Fruit fly (Drosophila melanogaster): Measurements from ENCODE around the gene CG10096.

The CG10096 gene

DNA sequence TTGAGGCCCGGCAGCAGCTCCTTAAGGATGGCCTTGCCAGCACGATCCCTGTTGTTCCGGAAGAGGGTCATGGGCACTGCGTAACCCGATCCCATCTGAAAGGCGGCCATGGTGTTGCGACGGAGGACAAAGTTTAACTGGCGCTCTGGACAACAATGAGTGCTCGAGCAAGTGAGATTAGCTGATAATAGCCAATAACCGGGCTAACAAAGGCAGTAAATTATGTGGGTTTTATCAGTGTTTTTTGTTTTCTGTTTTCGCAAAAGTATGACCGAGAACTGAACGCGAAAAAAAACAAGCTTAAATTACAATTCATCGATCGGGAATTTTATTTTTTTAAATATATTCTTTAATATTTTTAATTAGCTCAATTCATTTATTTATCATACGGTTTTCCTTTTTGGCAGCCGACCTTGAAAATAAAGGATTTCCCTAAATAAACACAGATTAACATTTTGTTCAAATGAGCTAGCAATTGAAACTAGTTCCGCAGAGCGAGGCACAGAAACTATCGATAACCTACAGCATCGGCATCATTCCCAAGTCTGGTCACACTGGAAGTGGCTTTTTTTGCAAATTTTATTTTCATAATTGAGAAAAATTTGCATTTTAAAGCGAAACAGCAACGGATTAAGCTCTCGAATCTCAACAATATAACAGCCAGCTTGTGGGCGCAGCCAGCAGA, 17.6 kb upstream of the CG10096 start, which contains the start of the genes Dip-C and pps (continued):
- TF ChIP-seq HLHmδ (GFP tag; optimal IDR thresholded peaks at IDR 0.05), result no peak
- TF ChIP-seq Ssrp (tag; optimal IDR thresholded peaks at IDR 0.05), result no peak
- TF ChIP-seq gro (GFP tag; optimal IDR thresholded peaks at IDR 0.05), result no peak
- no peak for TF ChIP-seq CG13424 (tag; optimal IDR thresholded peaks at IDR 0.05)
- no peak for TF ChIP-seq mam (GFP tag; optimal IDR thresholded peaks at IDR 0.05)
- TF ChIP-seq CG7271 (tag; optimal IDR thresholded peaks at IDR 0.05), result no peak
- no peak for TF ChIP-seq pan (optimal IDR thresholded peaks at IDR 0.05)
- peak in 1 of 2 experiments; percentile 9 for TF ChIP-seq pan (GFP tag; optimal IDR thresholded peaks at IDR 0.05 in 1 of 2, IDR thresholded peaks at IDR 0.05 in 1 of 2)
- no peak for TF ChIP-seq lbe (GFP tag; optimal IDR thresholded peaks at IDR 0.05)
- TF ChIP-seq Dad (GFP tag; optimal IDR thresholded peaks at IDR 0.05), result no peak
- TF ChIP-seq CG12071 (GFP tag; optimal IDR thresholded peaks at IDR 0.05), result no peak
- no peak for TF ChIP-seq CG10431 (GFP tag; optimal IDR thresholded peaks at IDR 0.05)
- peak; percentile 49 for TF ChIP-seq MESR4 (GFP tag; optimal IDR thresholded peaks at IDR 0.05)
- no peak for TF ChIP-seq CG13123 (GFP tag; optimal IDR thresholded peaks at IDR 0.05)
- no peak for TF ChIP-seq so (GFP tag; IDR thresholded peaks at IDR 0.05)
- TF ChIP-seq Med (GFP tag), result peak; percentile 44
- TF ChIP-seq CG12391 (tag; optimal IDR thresholded peaks at IDR 0.05), result peak; percentile 52
- peak; percentile 63 for TF ChIP-seq CG12659 (GFP tag; optimal IDR thresholded peaks at IDR 0.05)
- no peak for TF ChIP-seq NfI (GFP tag; optimal IDR thresholded peaks at IDR 0.05)
- TF ChIP-seq Lhr (GFP tag; optimal IDR thresholded peaks at IDR 0.05), result no peak
- TF ChIP-seq CG7963 (GFP tag; IDR thresholded peaks at IDR 0.05; ENCODE audit: partially characterized antibody), result peak; percentile 39; the same call in 1 of the 3 replicates
- no peak for TF ChIP-seq HmgD (GFP tag; optimal IDR thresholded peaks at IDR 0.05)
- TF ChIP-seq CG30403 (GFP tag; optimal IDR thresholded peaks at IDR 0.05), result no peak
- no peak for TF ChIP-seq Mad (GFP tag; optimal IDR thresholded peaks at IDR 0.05)
- TF ChIP-seq CG17829 (tag; optimal IDR thresholded peaks at IDR 0.05), result peak; percentile 56
- peak; percentile 65; the same call in 2 of the 3 replicates for TF ChIP-seq Doc3 (GFP tag; IDR thresholded peaks at IDR 0.05; ENCODE audit: partially characterized antibody)
- no peak for TF ChIP-seq eve (GFP tag; optimal IDR thresholded peaks at IDR 0.05)
- TF ChIP-seq ewg (GFP tag; optimal IDR thresholded peaks at IDR 0.05), result no peak
- TF ChIP-seq CG13775 (GFP tag; optimal IDR thresholded peaks at IDR 0.05), result no peak
- TF ChIP-seq Sry-δ (GFP tag; optimal IDR thresholded peaks at IDR 0.05), result peak; percentile 60
- TF ChIP-seq caup (GFP tag; optimal IDR thresholded peaks at IDR 0.05; ENCODE audit: severe bottlenecking), result no peak
- peak; percentile 80 for TF ChIP-seq gfzf (GFP tag; optimal IDR thresholded peaks at IDR 0.05)
- TF ChIP-seq CrebB (tag; optimal IDR thresholded peaks at IDR 0.05), result no peak
- peak in 1 of 2 experiments; percentile 22 for TF ChIP-seq insv (GFP tag; optimal IDR thresholded peaks at IDR 0.05)
- TF ChIP-seq ase (GFP tag; IDR thresholded peaks at IDR 0.05), result no peak
- TF ChIP-seq HmgZ (tag; optimal IDR thresholded peaks at IDR 0.05), result peak; percentile 12
- no peak for TF ChIP-seq slou (GFP tag; optimal IDR thresholded peaks at IDR 0.05)
- no peak for TF ChIP-seq esg (GFP tag; conservative IDR thresholded peaks at IDR 0.05)
- TF ChIP-seq salm (tag; optimal IDR thresholded peaks at IDR 0.05), result no peak
- no peak for TF ChIP-seq B-H2 (GFP tag; optimal IDR thresholded peaks at IDR 0.05)
- TF ChIP-seq lab (GFP tag; optimal IDR thresholded peaks at IDR 0.05), result no peak
- TF ChIP-seq CG6854 (GFP tag; optimal IDR thresholded peaks at IDR 0.05), result no peak
- TF ChIP-seq tio (GFP tag; optimal IDR thresholded peaks at IDR 0.05), result no peak
- no peak for TF ChIP-seq CG11456 (GFP tag; IDR thresholded peaks at IDR 0.05)
- no peak for TF ChIP-seq CG14441 (GFP tag; IDR thresholded peaks at IDR 0.05)
- peak; percentile 73 for TF ChIP-seq hbn (GFP tag; IDR thresholded peaks at IDR 0.05; ENCODE audit: partially characterized antibody)
- TF ChIP-seq Sin3A (optimal IDR thresholded peaks at IDR 0.05), result peak; percentile 61
- TF ChIP-seq CG10209 (GFP tag; optimal IDR thresholded peaks at IDR 0.05), result no peak
- no peak for TF ChIP-seq D (optimal IDR thresholded peaks at IDR 0.05)
- no peak for TF ChIP-seq D (GFP tag; optimal IDR thresholded peaks at IDR 0.05)
